Fruit fly (Drosophila melanogaster) whole organism: ENCODE measurements around the gene CG13639.

Experiments used
- CG8478 ChIP-seq: fragments of >200 bp; optimal IDR thresholded peaks from 2 replicates; lab custom pipeline; 2018; ENCODE audit warnings: inconsistent platforms
- Dll ChIP-seq: fragments of >200 bp; optimal IDR thresholded peaks from 2 replicates; lab custom pipeline; 2017
- psq ChIP-seq: fragments of >200 bp; optimal IDR thresholded peaks from 2 replicates; lab custom pipeline; 2017

- TF ChIP-seq psq (lab: Kevin White, UChicago) (no peak), Dll (lab: Kevin White, UChicago) (no peak), CG8478 (lab: Kevin White, UChicago) (no peak)
These were observed 4.7 kb upstream of the CG13639 start, which contains the start of the genes Srg1 and Elal for dm6 chr3R:24864719-24865400.
